Worm (Caenorhabditis elegans) whole organism, L4 larva: Measurements from ENCODE around the gene Y50D4C.5.

Experiments
- D1046.2 ChIP-seq: fragments of 200-800 bp; sonication (Bioruptor generic); IDR thresholded peaks from 2 replicates; pipeline ENCODE4 v1.3.6; 2022; ENCODE audit warnings: missing genetic modification characterization, missing compliant biosample characterization
- F37D6.2 ChIP-seq: sonication (generic microtip); optimal IDR thresholded peaks from 2 replicates; lab custom pipeline; 2016; ENCODE audit warnings: mild to moderate bottlenecking, missing genetic modification characterization, missing compliant biosample characterization
- F49E8.2 ChIP-seq: sonication (generic microtip); optimal IDR thresholded peaks from 2 replicates; lab custom pipeline; 2016; ENCODE audit warnings: missing compliant biosample characterization, mild to moderate bottlenecking, missing genetic modification characterization, borderline replicate concordance
- R02D3.7 ChIP-seq: fragments of 150-350 bp; sonication (generic microtip); optimal IDR thresholded peaks from 3 replicates; lab custom pipeline; 2014; ENCODE audit warnings: missing biosample characterization, missing genetic modification characterization
- T26A8.4 ChIP-seq: fragments of 200-800 bp; sonication (Bioruptor generic); IDR thresholded peaks from 2 replicates; pipeline ENCODE4 v1.3.6; 2022; ENCODE audit warnings: missing genetic modification characterization, missing compliant biosample characterization
- Y5F2A.4 ChIP-seq: fragments of 200-800 bp; sonication (Bioruptor generic); optimal IDR thresholded peaks from 2 replicates; lab custom pipeline; 2018; ENCODE audit warnings: mild to moderate bottlenecking, missing genetic modification characterization, missing compliant biosample characterization
- ZK337.2 ChIP-seq: fragments of 200-800 bp; sonication (Bioruptor generic); IDR thresholded peaks from 2 replicates; pipeline ENCODE4 v1.3.6; 2022; ENCODE audit warnings: missing genetic modification reagents, missing genetic modification characterization, missing compliant biosample characterization
- aha-1 ChIP-seq: fragments of 150-350 bp; peaks from one replicate; lab custom pipeline; 2014; ENCODE audit warnings: missing biosample characterization, missing genetic modification characterization
- aly-2 ChIP-seq: sonication (generic microtip); optimal IDR thresholded peaks from 2 replicates; lab custom pipeline; 2018; ENCODE audit warnings: missing biosample characterization, missing genetic modification characterization
- attf-4 ChIP-seq: sonication (generic microtip); optimal IDR thresholded peaks from 3 replicates; lab custom pipeline; 2017; ENCODE audit warnings: missing biosample characterization, missing genetic modification characterization
- ceh-20 ChIP-seq: fragments of 200-800 bp; sonication (Bioruptor generic); IDR thresholded peaks from 2 replicates; pipeline ENCODE4 v1.3.6; 2022; ENCODE audit warnings: missing genetic modification reagents, missing genetic modification characterization, missing compliant biosample characterization
- ceh-32 ChIP-seq: sonication (generic microtip); optimal IDR thresholded peaks from 2 replicates; lab custom pipeline; 2016; ENCODE audit warnings: mild to moderate bottlenecking, missing genetic modification characterization, missing compliant biosample characterization; ENCODE audit not compliant: poor library complexity
- ceh-44 ChIP-seq: fragments of 200-800 bp; sonication (Bioruptor generic); IDR thresholded peaks from 2 replicates; pipeline ENCODE4 v1.3.6; 2022; ENCODE audit warnings: missing genetic modification reagents, missing genetic modification characterization, missing compliant biosample characterization
- ceh-62 ChIP-seq: sonication (generic microtip); optimal IDR thresholded peaks from 2 replicates; lab custom pipeline; 2017; ENCODE audit warnings: missing biosample characterization, missing genetic modification characterization
- daf-12 ChIP-seq: fragments of 150-350 bp; optimal IDR thresholded peaks from 2 replicates; lab custom pipeline; 2014; ENCODE audit warnings: missing biosample characterization, missing genetic modification reagents, missing genetic modification characterization
- daf-19 ChIP-seq: fragments of 200-800 bp; sonication (Bioruptor generic); conservative IDR thresholded peaks from 2 replicates; pipeline ENCODE4 v1.3.6; 2022; ENCODE audit warnings: missing genetic modification characterization, missing compliant biosample characterization
- daf-8 ChIP-seq: fragments of 200-800 bp; sonication (Bioruptor generic); IDR thresholded peaks from 2 replicates; pipeline ENCODE4 v1.3.6; 2022; ENCODE audit warnings: missing genetic modification characterization, missing compliant biosample characterization
- egl-27 ChIP-seq: sonication (generic microtip); optimal IDR thresholded peaks from 3 replicates; lab custom pipeline; 2017; ENCODE audit warnings: missing biosample characterization, missing genetic modification reagents, missing genetic modification characterization
- fkh-10 ChIP-seq: fragments of 150-350 bp; optimal IDR thresholded peaks from 2 replicates; lab custom pipeline; 2014; ENCODE audit warnings: missing biosample characterization, missing genetic modification reagents, missing genetic modification characterization
- hlh-11 ChIP-seq: fragments of 200-800 bp; sonication (Bioruptor generic); optimal IDR thresholded peaks from 2 replicates; lab custom pipeline; 2018; ENCODE audit warnings: mild to moderate bottlenecking, missing genetic modification characterization, missing compliant biosample characterization
- hlh-30 ChIP-seq: sonication (generic microtip); optimal IDR thresholded peaks from 2 replicates; lab custom pipeline; 2017; ENCODE audit warnings: antibody characterized with exemption, mild to moderate bottlenecking, missing genetic modification characterization, missing compliant biosample characterization; ENCODE audit not compliant: insufficient read depth
- hmg-1.1 ChIP-seq: fragments of 200-800 bp; sonication (Bioruptor generic); IDR thresholded peaks from 2 replicates; pipeline ENCODE4 v1.3.6; 2022; ENCODE audit warnings: missing genetic modification reagents, missing genetic modification characterization, missing compliant biosample characterization
- lin-1 ChIP-seq: fragments of 200-800 bp; sonication (Bioruptor generic); IDR thresholded peaks from 2 replicates; pipeline ENCODE4 v1.3.6; 2022; ENCODE audit warnings: missing genetic modification reagents, missing genetic modification characterization, missing compliant biosample characterization
- lin-13 ChIP-seq: fragments of 150-350 bp; optimal IDR thresholded peaks from 2 replicates; lab custom pipeline; 2014; ENCODE audit warnings: missing biosample characterization, missing genetic modification reagents, missing genetic modification characterization
- lin-15B ChIP-seq: fragments of 150-350 bp; sonication (generic microtip); optimal IDR thresholded peaks from 3 replicates; lab custom pipeline; 2014; ENCODE audit warnings: missing biosample characterization, missing genetic modification characterization
- lin-29 ChIP-seq: fragments of 200-800 bp; sonication (Bioruptor generic); IDR thresholded peaks from 2 replicates; pipeline ENCODE4 v1.3.6; 2022; ENCODE audit warnings: missing genetic modification reagents, missing genetic modification characterization, missing compliant biosample characterization
- madf-5 ChIP-seq, 2 experiments: fragments of 200-800 bp; sonication (Bioruptor generic); IDR thresholded peaks; 2 replicates each; pipeline ENCODE4 v1.3.6; 2022; ENCODE audit warnings: missing compliant biosample characterization in 2 of 2, missing genetic modification characterization in 2 of 2
- madf-9 ChIP-seq: fragments of 200-800 bp; sonication (Bioruptor generic); conservative IDR thresholded peaks from 2 replicates; pipeline ENCODE4 v1.3.6; 2022; ENCODE audit warnings: missing genetic modification reagents, missing genetic modification characterization, missing compliant biosample characterization
- mdl-1 ChIP-seq, 2 experiments: fragments of 150-350 bp in 1 of 2; sonication (generic microtip) in 1 of 2; optimal IDR thresholded peaks; 2 replicates each; lab custom pipeline; 2014 to 2017; ENCODE audit warnings: missing biosample characterization in 2 of 2, missing genetic modification characterization in 2 of 2
- mdt-29 ChIP-seq: fragments of 200-800 bp; sonication (Bioruptor generic); IDR thresholded peaks from 2 replicates; pipeline ENCODE4 v1.3.6; 2022; ENCODE audit warnings: missing genetic modification reagents, missing genetic modification characterization, missing compliant biosample characterization
- mep-1 ChIP-seq: fragments of 150-350 bp; sonication (generic microtip); optimal IDR thresholded peaks from 3 replicates; lab custom pipeline; 2014; ENCODE audit warnings: missing biosample characterization, missing genetic modification characterization
- mes-2 ChIP-seq: sonication (generic microtip); optimal IDR thresholded peaks from 2 replicates; lab custom pipeline; 2016; ENCODE audit warnings: missing genotype, mild to moderate bottlenecking, missing genetic modification characterization, missing compliant biosample characterization; ENCODE audit not compliant: poor library complexity, severe bottlenecking
- nhr-11 ChIP-seq: fragments of 150-350 bp; optimal IDR thresholded peaks from 2 replicates; lab custom pipeline; 2014; ENCODE audit warnings: missing biosample characterization, missing genetic modification characterization
- nhr-111 ChIP-seq: fragments of 200-800 bp; sonication (Bioruptor generic); optimal IDR thresholded peaks from 2 replicates; lab custom pipeline; 2018; ENCODE audit warnings: mild to moderate bottlenecking, missing genetic modification characterization, missing compliant biosample characterization
- nhr-48 ChIP-seq: sonication (generic microtip); optimal IDR thresholded peaks from 2 replicates; lab custom pipeline; 2016; ENCODE audit warnings: mild to moderate bottlenecking, missing genetic modification characterization, missing compliant biosample characterization
- nhr-76 ChIP-seq: fragments of 150-350 bp; optimal IDR thresholded peaks from 2 replicates; lab custom pipeline; 2014; ENCODE audit warnings: missing biosample characterization, missing genetic modification characterization
- nhr-77 ChIP-seq: fragments of 150-350 bp; optimal IDR thresholded peaks from 2 replicates; lab custom pipeline; 2014; ENCODE audit warnings: missing biosample characterization, missing genetic modification characterization
- php-3 ChIP-seq: fragments of 200-800 bp; sonication (Bioruptor generic); IDR thresholded peaks from 2 replicates; pipeline ENCODE4 v1.3.6; 2022; ENCODE audit warnings: missing genetic modification reagents, missing genetic modification characterization, missing compliant biosample characterization
- pqm-1 ChIP-seq: sonication (generic microtip); optimal IDR thresholded peaks from 2 replicates; lab custom pipeline; 2017; ENCODE audit warnings: missing biosample characterization, missing genetic modification characterization
- rbr-2 ChIP-seq: sonication (generic microtip); optimal IDR thresholded peaks from 2 replicates; lab custom pipeline; 2016; ENCODE audit warnings: missing genotype, missing genetic modification characterization, missing compliant biosample characterization
- saeg-2 ChIP-seq: fragments of 200-800 bp; sonication (Bioruptor generic); IDR thresholded peaks from 2 replicates; pipeline ENCODE4 v1.3.6; 2022; ENCODE audit warnings: missing genetic modification reagents, missing genetic modification characterization, missing compliant biosample characterization
- snpc-4 ChIP-seq: fragments of 150-350 bp; optimal IDR thresholded peaks from 2 replicates; lab custom pipeline; 2014; ENCODE audit warnings: missing biosample characterization, missing genetic modification characterization
- spr-1 ChIP-seq: sonication (generic microtip); optimal IDR thresholded peaks from 2 replicates; lab custom pipeline; 2016; ENCODE audit warnings: mild to moderate bottlenecking, missing genetic modification characterization, missing compliant biosample characterization
- spr-3 ChIP-seq: fragments of 200-800 bp; sonication (Bioruptor generic); optimal IDR thresholded peaks from 2 replicates; lab custom pipeline; 2018; ENCODE audit warnings: mild to moderate bottlenecking, missing genetic modification characterization, missing compliant biosample characterization
- unc-39 ChIP-seq: sonication (generic microtip); optimal IDR thresholded peaks from 2 replicates; lab custom pipeline; 2017; ENCODE audit warnings: missing biosample characterization, missing genetic modification characterization
- unc-62 ChIP-seq, 3 experiments: fragments of 150-350 bp in 1 of 3; sonication (generic microtip); optimal IDR thresholded peaks in 2 of 3; peaks in 1 of 3; 1 replicate in 1 of 3; 2 replicates in 2 of 3; lab custom pipeline; 2014 to 2017; ENCODE audit warnings: missing biosample characterization in 3 of 3, missing genetic modification characterization in 3 of 3, missing genetic modification reagents in 3 of 3, missing genotype in 1 of 3
- vab-7 ChIP-seq: fragments of 200-800 bp; sonication (Bioruptor generic); IDR thresholded peaks from 2 replicates; pipeline ENCODE4 v1.3.6; 2022; ENCODE audit warnings: missing genetic modification reagents, missing genetic modification characterization, missing compliant biosample characterization
- zfp-2 ChIP-seq: sonication (generic microtip); optimal IDR thresholded peaks from 2 replicates; lab custom pipeline; 2016; ENCODE audit warnings: mild to moderate bottlenecking, missing genetic modification characterization, missing compliant biosample characterization
- zfp-3 ChIP-seq: fragments of 200-800 bp; sonication (Bioruptor generic); conservative IDR thresholded peaks from 2 replicates; pipeline ENCODE4 v1.3.6; 2022; ENCODE audit warnings: missing genetic modification reagents, missing genetic modification characterization, missing compliant biosample characterization
- zip-11 ChIP-seq: fragments of 200-800 bp; sonication (Bioruptor generic); IDR thresholded peaks from 2 replicates; pipeline ENCODE4 v1.3.6; 2022; ENCODE audit warnings: missing genetic modification characterization, missing compliant biosample characterization
- ztf-11 ChIP-seq: fragments of 150-350 bp; optimal IDR thresholded peaks from 2 replicates; lab custom pipeline; 2014; ENCODE audit warnings: missing biosample characterization, missing genetic modification characterization
- ztf-7 ChIP-seq: fragments of 150-350 bp; optimal IDR thresholded peaks from 2 replicates; lab custom pipeline; 2014; ENCODE audit warnings: missing biosample characterization, missing genetic modification characterization

Y50D4C.5 gene

ce11 chrV:975184-975583 is 28.4 kb downstream of the Y50D4C.5 start (continued):
- TF ChIP-seq nhr-76 (tag; lab: Kevin White, UChicago) (no peak), mep-1 (tag; lab: Kevin White, UChicago) (peak; percentile 78), mdt-29 (GFP tag; lab: Robert Waterston, UW) (no peak), nhr-77 (tag; lab: Kevin White, UChicago) (no peak), spr-3 (no peak), nhr-11 (tag; lab: Kevin White, UChicago) (no peak), egl-27 (tag; lab: Kevin White, UChicago) (no peak), madf-5 (GFP tag; IDR thresholded peaks at IDR 0.05; lab: Robert Waterston, UW) (no peak), F49E8.2 (tag; lab: Kevin White, UChicago) (no peak), Y5F2A.4 (GFP tag; lab: Kevin White, UChicago) (no peak), ztf-7 (no peak), R02D3.7 (tag; lab: Kevin White, UChicago) (no peak), ceh-62 (tag; lab: Kevin White, UChicago) (no peak), daf-19 (no peak), zfp-3 (GFP tag; lab: Robert Waterston, UW) (no peak), D1046.2 (no peak), ceh-20 (GFP tag; lab: Robert Waterston, UW) (no peak), spr-1 (tag; lab: Kevin White, UChicago) (peak; percentile 1), php-3 (GFP tag; lab: Robert Waterston, UW) (no peak), lin-15B (no peak), nhr-111 (GFP tag; lab: Kevin White, UChicago) (no peak), mdl-1 (tag; optimal IDR thresholded peaks at IDR 0.05; lab: Kevin White, UChicago) (peak in 1 of 2 experiments; percentile 55), fkh-10 (GFP tag; lab: Kevin White, UChicago) (no peak), T26A8.4 (GFP tag; lab: Robert Waterston, UW) (no peak), ceh-32 (no peak), vab-7 (GFP tag; lab: Robert Waterston, UW) (no peak), ztf-11 (tag; lab: Kevin White, UChicago) (no peak), ceh-44 (GFP tag; lab: Robert Waterston, UW) (no peak), saeg-2 (GFP tag; lab: Robert Waterston, UW) (no peak), aha-1 (no peak), hlh-11 (tag; lab: Kevin White, UChicago) (peak; percentile 75), attf-4 (tag; lab: Kevin White, UChicago) (no peak), lin-1 (GFP tag; lab: Robert Waterston, UW) (no peak), hmg-1.1 (GFP tag; lab: Robert Waterston, UW) (peak; percentile 71), lin-29 (GFP tag; lab: Robert Waterston, UW) (no peak), unc-39 (tag; lab: Kevin White, UChicago) (no peak), F37D6.2 (tag; lab: Kevin White, UChicago) (peak; percentile 35), rbr-2 (tag; lab: Kevin White, UChicago) (peak; percentile 47), hlh-30 (tag; lab: Kevin White, UChicago) (peak; percentile 44), aly-2 (tag; lab: Kevin White, UChicago) (no peak), pqm-1 (no peak), daf-12 (no peak), madf-9 (no peak), ZK337.2 (GFP tag; lab: Robert Waterston, UW) (no peak), zip-11 (GFP tag; lab: Robert Waterston, UW) (no peak), lin-13 (no peak), zfp-2 (no peak), snpc-4 (tag; lab: Kevin White, UChicago) (no peak), daf-8 (GFP tag; lab: Robert Waterston, UW) (no peak), unc-62 (GFP tag; optimal IDR thresholded peaks at IDR 0.05 in 1 of 2; lab: Kevin White, UChicago) (peak in 1 of 2 experiments; percentile 99), unc-62 (tag; optimal IDR thresholded peaks at IDR 0.05; lab: Kevin White, UChicago) (no peak), mes-2 (tag; lab: Kevin White, UChicago) (peak; percentile 9), nhr-48 (no peak)
